Fruit fly (Drosophila melanogaster) whole organism, embryonic: ENCODE measurements around the gene CG34453.

Experiments used
- Ada2b ChIP-seq: fragments of 200-800 bp; sonication (Bioruptor generic); IDR thresholded peaks from 2 replicates; pipeline ENCODE4 v1.3.6; 2022; ENCODE audit warnings: missing biosample characterization, missing genetic modification characterization
- Antp ChIP-seq: fragments of 200-800 bp; sonication (Bioruptor generic); optimal IDR thresholded peaks from 3 replicates; lab custom pipeline; 2016; ENCODE audit warnings: missing biosample characterization, missing genetic modification characterization
- CG10321 ChIP-seq: fragments of 200-800 bp; sonication (Bioruptor generic); IDR thresholded peaks from 2 replicates; pipeline ENCODE4 v1.3.6; 2022; ENCODE audit warnings: missing biosample characterization, missing genetic modification characterization
- CG10543 ChIP-seq: fragments of 200-800 bp; sonication (Bioruptor generic); optimal IDR thresholded peaks from 3 replicates; lab custom pipeline; 2017; ENCODE audit warnings: missing biosample characterization, mild to moderate bottlenecking, missing genetic modification characterization, moderate library complexity
- CG12071 ChIP-seq: fragments of 200-800 bp; sonication (Bioruptor generic); optimal IDR thresholded peaks from 3 replicates; lab custom pipeline; 2018; ENCODE audit warnings: missing biosample characterization, mild to moderate bottlenecking, missing genetic modification characterization
- CG12299 ChIP-seq: fragments of 200-800 bp; sonication (Bioruptor generic); optimal IDR thresholded peaks from 2 replicates; lab custom pipeline; 2018; ENCODE audit warnings: missing biosample characterization, mild to moderate bottlenecking, missing genetic modification characterization
- CG12744 ChIP-seq: fragments of 200-800 bp; sonication (Bioruptor generic); optimal IDR thresholded peaks from 2 replicates; lab custom pipeline; 2016; ENCODE audit warnings: missing biosample characterization, missing genetic modification characterization
- CG15601 ChIP-seq: fragments of 200-800 bp; sonication (Bioruptor generic); optimal IDR thresholded peaks from 3 replicates; lab custom pipeline; 2019; ENCODE audit warnings: missing biosample characterization, mild to moderate bottlenecking, missing genetic modification characterization, moderate library complexity
- CG1647 ChIP-seq: fragments of 200-800 bp; sonication (Bioruptor generic); optimal IDR thresholded peaks from 3 replicates; lab custom pipeline; 2016; ENCODE audit warnings: missing biosample characterization, missing genetic modification characterization
- CG16813 ChIP-seq: fragments of 200-800 bp; sonication (Bioruptor generic); IDR thresholded peaks from 3 replicates; pipeline ENCODE4 v1.3.6; 2022; ENCODE audit warnings: missing biosample characterization, missing genetic modification characterization; ENCODE audit not compliant: partially characterized antibody
- CG17385 ChIP-seq: fragments of 200-800 bp; sonication (Bioruptor generic); optimal IDR thresholded peaks from 3 replicates; lab custom pipeline; 2018; ENCODE audit warnings: missing biosample characterization, mild to moderate bottlenecking, missing genetic modification characterization
- CG2120 ChIP-seq: fragments of 200-800 bp; sonication (Bioruptor generic); optimal IDR thresholded peaks from 3 replicates; lab custom pipeline; 2016; ENCODE audit warnings: missing biosample characterization, missing genetic modification characterization
- CG31224 ChIP-seq: fragments of 200-800 bp; sonication (Bioruptor generic); IDR thresholded peaks from 2 replicates; pipeline ENCODE4 v1.3.6; 2022; ENCODE audit warnings: missing biosample characterization, missing genetic modification characterization
- CG34224 ChIP-seq: fragments of 200-800 bp; sonication (Bioruptor generic); IDR thresholded peaks from 3 replicates; pipeline ENCODE4 v1.3.6; 2022; ENCODE audit warnings: missing biosample characterization, missing genetic modification characterization; ENCODE audit not compliant: partially characterized antibody
- CG42726 ChIP-seq: fragments of 200-800 bp; sonication (Bioruptor generic); IDR thresholded peaks from 2 replicates; pipeline ENCODE4 v1.3.6; 2022; ENCODE audit warnings: missing biosample characterization, missing genetic modification characterization; ENCODE audit not compliant: partially characterized antibody
- CG5180 ChIP-seq: fragments of 200-800 bp; sonication (Bioruptor generic); optimal IDR thresholded peaks from 3 replicates; lab custom pipeline; 2017; ENCODE audit warnings: missing biosample characterization, missing genetic modification characterization, mild to moderate bottlenecking, moderate library complexity, missing genetic modification reagents
- CG5245 ChIP-seq: fragments of 200-800 bp; sonication (Bioruptor generic); optimal IDR thresholded peaks from 3 replicates; lab custom pipeline; 2016; ENCODE audit warnings: missing biosample characterization, missing genetic modification characterization
- CG7987 ChIP-seq: fragments of 200-800 bp; sonication (Bioruptor generic); optimal IDR thresholded peaks from 2 replicates; lab custom pipeline; 2018; ENCODE audit warnings: missing biosample characterization, mild to moderate bottlenecking, missing genetic modification characterization, moderate library complexity
- CG8388 ChIP-seq: fragments of 200-800 bp; sonication (Bioruptor generic); optimal IDR thresholded peaks from 2 replicates; lab custom pipeline; 2019; ENCODE audit warnings: missing biosample characterization, mild to moderate bottlenecking, missing genetic modification characterization, moderate library complexity
- CG9932 ChIP-seq: fragments of 200-800 bp; sonication (Bioruptor generic); IDR thresholded peaks from 2 replicates; pipeline ENCODE4 v1.3.6; 2022; ENCODE audit warnings: missing biosample characterization, missing genetic modification characterization
- CHES-1-like ChIP-seq: fragments of 200-800 bp; sonication (Bioruptor generic); optimal IDR thresholded peaks from 2 replicates; lab custom pipeline; 2016; ENCODE audit warnings: missing biosample characterization, missing genetic modification characterization
- Dref ChIP-seq: fragments of 200-800 bp; sonication (Bioruptor generic); IDR thresholded peaks from 2 replicates; pipeline ENCODE4 v1.3.6; 2022; ENCODE audit warnings: missing biosample characterization, missing genetic modification characterization
- Ets65A ChIP-seq: fragments of 200-800 bp; sonication (Bioruptor generic); peaks from one replicate; lab custom pipeline; 2016; ENCODE audit warnings: missing biosample characterization, missing genetic modification characterization
- MBD-R2 ChIP-seq: fragments of 200-800 bp; sonication (Bioruptor generic); IDR thresholded peaks from 2 replicates; pipeline ENCODE4 v1.3.6; 2022; ENCODE audit warnings: missing biosample characterization, missing genetic modification characterization
- Myb ChIP-seq: fragments of 200-800 bp; sonication (Bioruptor generic); optimal IDR thresholded peaks from 2 replicates; lab custom pipeline; 2016; ENCODE audit warnings: missing biosample characterization, missing genetic modification characterization
- Ptx1 ChIP-seq: fragments of 200-800 bp; sonication (Bioruptor generic); IDR thresholded peaks from 2 replicates; pipeline ENCODE4 v1.3.6; 2022; ENCODE audit warnings: missing biosample characterization, missing genetic modification characterization
- Stat92E ChIP-seq, 3 experiments: fragments of >200 bp in 2 of 3; fragments of 200-800 bp in 1 of 3; sonication (Bioruptor generic) in 1 of 3; optimal IDR thresholded peaks; 2 replicates each; lab custom pipeline; 2017 to 2019; ENCODE audit warnings: missing biosample characterization in 3 of 3, missing genetic modification characterization in 3 of 3, mild to moderate bottlenecking in 1 of 3, moderate library complexity in 1 of 3
- ara ChIP-seq: fragments of 200-800 bp; sonication (Bioruptor generic); IDR thresholded peaks from 2 replicates; pipeline ENCODE4 v1.3.6; 2022; ENCODE audit warnings: missing biosample characterization, missing genetic modification characterization
- cas ChIP-seq: fragments of 200-800 bp; sonication (Bioruptor generic); IDR thresholded peaks from 2 replicates; pipeline ENCODE4 v1.3.6; 2022; ENCODE audit warnings: missing biosample characterization, missing genetic modification characterization
- chinmo ChIP-seq: fragments of 200-800 bp; sonication (Bioruptor generic); IDR thresholded peaks from 4 replicates; pipeline ENCODE4 v1.3.6; 2022; ENCODE audit warnings: missing biosample characterization, missing genetic modification characterization; ENCODE audit not compliant: partially characterized antibody
- croc ChIP-seq: fragments of 200-800 bp; sonication (Bioruptor generic); conservative IDR thresholded peaks from 3 replicates; pipeline ENCODE4 v1.3.6; 2022; ENCODE audit warnings: missing biosample characterization, missing genetic modification characterization
- danr ChIP-seq: fragments of 200-800 bp; sonication (Bioruptor generic); IDR thresholded peaks from 2 replicates; pipeline ENCODE4 v1.3.6; 2022; ENCODE audit warnings: missing biosample characterization, missing genetic modification characterization
- dm ChIP-seq: fragments of 200-800 bp; sonication (Bioruptor generic); optimal IDR thresholded peaks from 3 replicates; lab custom pipeline; 2016; ENCODE audit warnings: missing biosample characterization, missing genetic modification characterization
- dpn ChIP-seq, 2 experiments: fragments of 200-800 bp; sonication (Bioruptor generic); optimal IDR thresholded peaks; 3 replicates each; lab custom pipeline; 2016; ENCODE audit warnings: missing biosample characterization in 2 of 2, missing genetic modification characterization in 2 of 2
- fru ChIP-seq: fragments of >200 bp; optimal IDR thresholded peaks from 2 replicates; lab custom pipeline; 2017
- ftz-f1 ChIP-seq: fragments of 200-800 bp; sonication (Bioruptor generic); optimal IDR thresholded peaks from 2 replicates; lab custom pipeline; 2016; ENCODE audit warnings: missing biosample characterization, missing genetic modification characterization
- fu2 ChIP-seq: fragments of 200-800 bp; sonication (Bioruptor generic); optimal IDR thresholded peaks from 2 replicates; lab custom pipeline; 2016; ENCODE audit warnings: missing biosample characterization, missing genetic modification characterization
- gfzf ChIP-seq: fragments of 200-800 bp; sonication (Bioruptor generic); optimal IDR thresholded peaks from 2 replicates; lab custom pipeline; 2016; ENCODE audit warnings: missing biosample characterization, mild to moderate bottlenecking, missing genetic modification characterization, moderate library complexity
- hkb ChIP-seq, 2 experiments: fragments of 200-800 bp in 1 of 2; fragments of >200 bp in 1 of 2; sonication (Bioruptor generic) in 1 of 2; IDR thresholded peaks in 1 of 2; optimal IDR thresholded peaks in 1 of 2; 2 replicates each; pipeline versions ENCODE4 v1.3.6 to Lab custom; 2017 to 2022; ENCODE audit warnings: missing biosample characterization in 1 of 2, missing genetic modification characterization in 1 of 2
- kah ChIP-seq: fragments of 200-800 bp; sonication (Bioruptor generic); optimal IDR thresholded peaks from 2 replicates; lab custom pipeline; 2018; ENCODE audit warnings: missing biosample characterization, mild to moderate bottlenecking, missing genetic modification characterization
- kni ChIP-seq: fragments of 200-800 bp; sonication (Bioruptor generic); optimal IDR thresholded peaks from 3 replicates; lab custom pipeline; 2017; ENCODE audit warnings: mild to moderate bottlenecking, missing biosample characterization, missing genetic modification reagents, missing genetic modification characterization
- pho ChIP-seq: fragments of 200-800 bp; sonication (Bioruptor generic); optimal IDR thresholded peaks from 2 replicates; lab custom pipeline; 2016; ENCODE audit warnings: missing biosample characterization, missing genetic modification characterization
- sc ChIP-seq, 3 experiments: fragments of >200 bp in 2 of 3; fragments of 200-800 bp in 1 of 3; sonication (Bioruptor generic) in 1 of 3; optimal IDR thresholded peaks; 2 replicates in 2 of 3; 3 replicates in 1 of 3; lab custom pipeline; 2017; ENCODE audit warnings: mild to moderate bottlenecking in 1 of 3, missing biosample characterization in 1 of 3, missing genetic modification characterization in 1 of 3, missing genetic modification reagents in 1 of 3
- tgo ChIP-seq: fragments of 200-800 bp; sonication (Bioruptor generic); IDR thresholded peaks from 3 replicates; pipeline ENCODE4 v1.3.6; 2022; ENCODE audit warnings: missing biosample characterization, missing genetic modification characterization
- tll ChIP-seq, 2 experiments: fragments of 200-800 bp in 1 of 2; fragments of >200 bp in 1 of 2; sonication (Bioruptor generic) in 1 of 2; optimal IDR thresholded peaks; 2 replicates each; lab custom pipeline; 2017 to 2019; ENCODE audit warnings: missing biosample characterization in 2 of 2, missing genetic modification characterization in 2 of 2, mild to moderate bottlenecking in 1 of 2, moderate library complexity in 1 of 2
- tna ChIP-seq: fragments of 200-800 bp; sonication (Bioruptor generic); IDR thresholded peaks from 2 replicates; pipeline ENCODE4 v1.3.6; 2022; ENCODE audit warnings: missing biosample characterization, missing genetic modification characterization; ENCODE audit not compliant: partially characterized antibody
- yki ChIP-seq: fragments of >200 bp; optimal IDR thresholded peaks from 3 replicates; lab custom pipeline; 2018
- z ChIP-seq: fragments of 200-800 bp; sonication (Bioruptor generic); IDR thresholded peaks from 3 replicates; pipeline ENCODE4 v1.3.6; 2022; ENCODE audit warnings: missing biosample characterization, missing genetic modification characterization

Gene CG34453

dm6 chr3L:199050-199745, 34.0 kb downstream of the CG34453 start (continued):
- TF ChIP-seq CG10321 (GFP tag; lab: Robert Waterston, UW) (peak; percentile 87), Antp (GFP tag; lab: Kevin White, UChicago) (peak; percentile 45), CG5245 (no peak), CHES-1-like (GFP tag; lab: Kevin White, UChicago) (peak; percentile 80), CG34224 (GFP tag; lab: Robert Waterston, UW) (peak; percentile 33; the same call in 2 of the 3 replicates), hkb (optimal IDR thresholded peaks at IDR 0.05; lab: Kevin White, UChicago) (no peak), hkb (GFP tag; IDR thresholded peaks at IDR 0.05; lab: Robert Waterston, UW) (0 out of 2 replicates have a peak, but pooled peaks have one; percentile 33), z (peak; percentile 25; the same call in 1 of the 3 replicates), Ada2b (GFP tag; lab: Robert Waterston, UW) (peak; percentile 21; the same call in 1 of the 2 replicates), kni (GFP tag; lab: Kevin White, UChicago) (peak; percentile 13), tgo (GFP tag; lab: Robert Waterston, UW) (peak; percentile 52; the same call in 2 of the 3 replicates), croc (GFP tag; lab: Robert Waterston, UW) (peak; percentile 20; the same call in 1 of the 3 replicates), CG12299 (tag; lab: Kevin White, UChicago) (peak; percentile 13), gfzf (peak; percentile 2), MBD-R2 (GFP tag; lab: Robert Waterston, UW) (peak; percentile 89), ara (GFP tag; lab: Robert Waterston, UW) (no peak), chinmo (peak; percentile 96; the same call in 2 of the 4 replicates), kah (GFP tag; lab: Kevin White, UChicago) (peak; percentile 83), CG7987 (GFP tag; lab: Kevin White, UChicago) (peak; percentile 13), cas (GFP tag; lab: Robert Waterston, UW) (0 out of 2 replicates have a peak, but pooled peaks have one; percentile 5), tna (0 out of 2 replicates have a peak, but pooled peaks have one; percentile 26), CG42726 (GFP tag; lab: Robert Waterston, UW) (peak; percentile 78; the same call in 1 of the 2 replicates), Dref (GFP tag; lab: Robert Waterston, UW) (peak; percentile 54), yki (lab: Kevin White, UChicago) (no peak), CG9932 (peak; percentile 44), CG16813 (GFP tag; lab: Robert Waterston, UW) (peak; percentile 31; the same call in 2 of the 3 replicates), pho (peak; percentile 2), danr (GFP tag; lab: Robert Waterston, UW) (0 out of 2 replicates have a peak, but pooled peaks have one; percentile 8), Stat92E (GFP tag; optimal IDR thresholded peaks at IDR 0.05; lab: Kevin White, UChicago) (peak in 1 of 3 experiments; percentile 23), dm (peak; percentile 71), CG1647 (GFP tag; lab: Kevin White, UChicago) (peak; percentile 31), Ptx1 (peak; percentile 45), dpn (GFP tag; optimal IDR thresholded peaks at IDR 0.05; lab: Kevin White, UChicago) (peak in 1 of 2 experiments; percentile 3), fru (lab: Kevin White, UChicago) (no peak), Ets65A (GFP tag; lab: Kevin White, UChicago) (peak; percentile 52)

- peak; percentile 81 for TF ChIP-seq kni (GFP tag; lab: Kevin White, UChicago)
- TF ChIP-seq CG15601 (tag; lab: Kevin White, UChicago): peak; percentile 79
- TF ChIP-seq CG10543 (GFP tag; lab: Kevin White, UChicago): peak; percentile 87
- TF ChIP-seq tll (GFP tag; optimal IDR thresholded peaks at IDR 0.05; lab: Kevin White, UChicago): no peak
- TF ChIP-seq CG2120 (GFP tag; lab: Kevin White, UChicago): peak; percentile 95
- peak; percentile 77 for TF ChIP-seq CG8388 (GFP tag; lab: Kevin White, UChicago)
- TF ChIP-seq ftz-f1 (GFP tag; lab: Kevin White, UChicago): peak; percentile 49
- peak; percentile 74 for TF ChIP-seq CG17385 (GFP tag; lab: Kevin White, UChicago)
- TF ChIP-seq CG12071 (GFP tag; lab: Kevin White, UChicago): no peak
- TF ChIP-seq sc (optimal IDR thresholded peaks at IDR 0.05; lab: Kevin White, UChicago): no peak
- TF ChIP-seq sc (GFP tag; optimal IDR thresholded peaks at IDR 0.05; lab: Kevin White, UChicago): no peak
- no peak for TF ChIP-seq z
- peak; percentile 88 for TF ChIP-seq fu2 (GFP tag; lab: Kevin White, UChicago)
- peak; percentile 72 for TF ChIP-seq Myb
- TF ChIP-seq CG31224: peak; percentile 71
- TF ChIP-seq CG12744 (GFP tag; lab: Kevin White, UChicago): peak; percentile 82
- no peak for TF ChIP-seq CG5180
These were observed 48.9 kb downstream of the CG34453 start, which contains the start of the genes CG34140, Mkp and Mtch for dm6 chr3L:184251-184650. CG34140 (minus strand) TSS chr3L:184424. Mkp (minus strand) TSS chr3L:184540. Mtch (plus strand) TSS chr3L:184626.
